Worm (Caenorhabditis elegans) whole organism, mixed stage, embryonic: ENCODE measurements around the gene C37C3.1.

Experiments used
- M03D4.4 ChIP-seq: sonication (generic microtip); optimal IDR thresholded peaks from 2 replicates; lab custom pipeline; 2017; ENCODE audit warnings: mild to moderate bottlenecking, missing genetic modification characterization, missing compliant biosample characterization
- bed-3 ChIP-seq: fragments of 200-800 bp; sonication (Bioruptor generic); optimal IDR thresholded peaks from 3 replicates; lab custom pipeline; 2018; ENCODE audit warnings: mild to moderate bottlenecking, missing genetic modification characterization, moderate library complexity, missing compliant biosample characterization
- ceh-39 ChIP-seq: fragments of 150-350 bp; optimal IDR thresholded peaks from 2 replicates; lab custom pipeline; 2014; ENCODE audit warnings: missing biosample characterization, missing genetic modification characterization
- ceh-43 ChIP-seq: fragments of 200-800 bp; sonication (Bioruptor generic); optimal IDR thresholded peaks from 2 replicates; lab custom pipeline; 2018; ENCODE audit warnings: mild to moderate bottlenecking, missing genetic modification characterization, moderate library complexity, missing compliant biosample characterization
- ceh-83 ChIP-seq: fragments of 200-800 bp; sonication (Bioruptor generic); optimal IDR thresholded peaks from 2 replicates; lab custom pipeline; 2018; ENCODE audit warnings: mild to moderate bottlenecking, missing genetic modification characterization, missing compliant biosample characterization
- ces-1 ChIP-seq: fragments of 150-350 bp; optimal IDR thresholded peaks from 2 replicates; lab custom pipeline; 2014; ENCODE audit warnings: missing biosample characterization, missing genetic modification reagents, missing genetic modification characterization
- drap-1 ChIP-seq: fragments of 200-800 bp; sonication (Bioruptor generic); optimal IDR thresholded peaks from 3 replicates; lab custom pipeline; 2018; ENCODE audit warnings: mild to moderate bottlenecking, missing genetic modification characterization, missing compliant biosample characterization
- elt-1 ChIP-seq: sonication (generic microtip); optimal IDR thresholded peaks from 2 replicates; lab custom pipeline; 2017; ENCODE audit warnings: missing genetic modification characterization, mild to moderate bottlenecking, missing compliant biosample characterization, antibody characterized with exemption, moderate library complexity, borderline replicate concordance; ENCODE audit not compliant: insufficient read depth
- elt-3 ChIP-seq: fragments of 150-350 bp; optimal IDR thresholded peaks from 2 replicates; lab custom pipeline; 2014; ENCODE audit warnings: missing biosample characterization, missing genetic modification characterization
- ham-2 ChIP-seq: fragments of 200-800 bp; sonication (Bioruptor generic); optimal IDR thresholded peaks from 2 replicates; lab custom pipeline; 2018; ENCODE audit warnings: mild to moderate bottlenecking, missing genetic modification characterization, missing compliant biosample characterization
- hlh-1 ChIP-seq: fragments of 150-350 bp; optimal IDR thresholded peaks from 2 replicates; lab custom pipeline; 2014; ENCODE audit warnings: missing biosample characterization, missing genetic modification reagents, missing genetic modification characterization
- lin-13 ChIP-seq: fragments of 150-350 bp; optimal IDR thresholded peaks from 2 replicates; lab custom pipeline; 2014; ENCODE audit warnings: missing biosample characterization, missing genetic modification characterization
- lin-32 ChIP-seq: fragments of 200-800 bp; sonication (Bioruptor generic); optimal IDR thresholded peaks from 2 replicates; lab custom pipeline; 2018; ENCODE audit warnings: mild to moderate bottlenecking, missing genetic modification characterization, missing compliant biosample characterization
- lsy-2 ChIP-seq: fragments of 150-350 bp; optimal IDR thresholded peaks from 2 replicates; lab custom pipeline; 2014; ENCODE audit warnings: missing biosample characterization, missing genetic modification characterization
- mab-5 ChIP-seq: fragments of 150-350 bp; optimal IDR thresholded peaks from 2 replicates; lab custom pipeline; 2014; ENCODE audit warnings: missing biosample characterization, missing genetic modification characterization
- mep-1 ChIP-seq: fragments of 150-350 bp; optimal IDR thresholded peaks from 2 replicates; lab custom pipeline; 2017; ENCODE audit warnings: missing biosample characterization, missing genetic modification reagents, missing genetic modification characterization, inconsistent platforms
- mls-2 ChIP-seq: sonication (generic microtip); optimal IDR thresholded peaks from 2 replicates; lab custom pipeline; 2016; ENCODE audit warnings: mild to moderate bottlenecking, missing genetic modification characterization, moderate library complexity, missing compliant biosample characterization
- nhr-237 ChIP-seq: fragments of 150-350 bp; optimal IDR thresholded peaks from 2 replicates; lab custom pipeline; 2014; ENCODE audit warnings: missing biosample characterization, missing genetic modification characterization
- nhr-76 ChIP-seq: sonication (generic microtip); optimal IDR thresholded peaks from 2 replicates; lab custom pipeline; 2017; ENCODE audit warnings: missing biosample characterization, missing genetic modification characterization
- pha-4 ChIP-seq: fragments of 150-350 bp; optimal IDR thresholded peaks from 2 replicates; lab custom pipeline; 2018; ENCODE audit warnings: missing biosample characterization, missing genetic modification reagents, missing genetic modification characterization
- sem-2 ChIP-seq: fragments of 200-800 bp; sonication (Bioruptor generic); optimal IDR thresholded peaks from 2 replicates; lab custom pipeline; 2018; ENCODE audit warnings: mild to moderate bottlenecking, missing genetic modification characterization, missing compliant biosample characterization
- snpc-4 ChIP-seq: fragments of 150-350 bp; optimal IDR thresholded peaks from 2 replicates; lab custom pipeline; 2014; ENCODE audit warnings: missing biosample characterization, missing genetic modification characterization
- tbx-8 ChIP-seq: fragments of 200-800 bp; sonication (Bioruptor generic); optimal IDR thresholded peaks from 2 replicates; lab custom pipeline; 2018; ENCODE audit warnings: mild to moderate bottlenecking, missing genetic modification characterization, moderate library complexity, missing compliant biosample characterization
- unc-120 ChIP-seq: sonication (generic microtip); optimal IDR thresholded peaks from 2 replicates; lab custom pipeline; 2017; ENCODE audit warnings: missing genetic modification characterization, missing compliant biosample characterization; ENCODE audit not compliant: poor library complexity, severe bottlenecking
- unc-39 ChIP-seq: fragments of 150-350 bp; optimal IDR thresholded peaks from 2 replicates; lab custom pipeline; 2014; ENCODE audit warnings: missing biosample characterization, missing genetic modification characterization
- unc-62 ChIP-seq: fragments of 150-350 bp; optimal IDR thresholded peaks from 2 replicates; lab custom pipeline; 2014; ENCODE audit warnings: missing biosample characterization, missing genetic modification reagents, missing genetic modification characterization
- zip-8 ChIP-seq: fragments of 150-350 bp; optimal IDR thresholded peaks from 2 replicates; lab custom pipeline; 2014; ENCODE audit warnings: missing biosample characterization, missing genetic modification characterization

C37C3.1 gene

DNA sequence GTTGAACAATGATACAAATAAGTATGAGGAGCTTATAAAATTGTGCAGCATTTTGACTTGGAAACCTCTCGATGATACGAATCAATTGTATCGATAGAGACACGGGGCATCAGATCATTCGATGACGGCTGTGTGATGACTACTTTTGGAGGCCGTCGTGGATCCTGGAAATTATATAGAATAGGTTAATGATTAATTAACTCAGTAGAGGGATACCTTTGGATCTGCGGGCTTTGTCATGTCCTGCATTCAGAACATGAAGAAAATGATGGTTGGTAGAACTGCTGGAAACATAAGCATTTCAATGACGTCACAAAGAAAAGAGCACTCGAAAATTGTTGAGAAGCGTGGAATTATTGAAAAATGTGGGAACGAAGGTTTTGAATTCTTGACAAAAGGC, 43.2 kb upstream of the C37C3.1 start, which contains the start of gene ZK742.6:
Gene ZK742.6 (minus strand): TSS at position 342 of the 400 bp plus-strand sequence.
- TF ChIP-seq elt-3 (tag; lab: Kevin White, UChicago): no peak
- TF ChIP-seq pha-4 (tag; lab: Kevin White, UChicago): no peak
- no peak for TF ChIP-seq drap-1 (GFP tag; lab: Kevin White, UChicago)
- no peak for TF ChIP-seq ham-2 (GFP tag; lab: Kevin White, UChicago)
- no peak for TF ChIP-seq sem-2 (GFP tag; lab: Kevin White, UChicago)
- no peak for TF ChIP-seq mep-1 (tag; lab: Kevin White, UChicago)
- no peak for TF ChIP-seq lin-32 (GFP tag; lab: Kevin White, UChicago)
- no peak for TF ChIP-seq ces-1
- TF ChIP-seq lin-13 (tag; lab: Kevin White, UChicago): no peak

DNA sequence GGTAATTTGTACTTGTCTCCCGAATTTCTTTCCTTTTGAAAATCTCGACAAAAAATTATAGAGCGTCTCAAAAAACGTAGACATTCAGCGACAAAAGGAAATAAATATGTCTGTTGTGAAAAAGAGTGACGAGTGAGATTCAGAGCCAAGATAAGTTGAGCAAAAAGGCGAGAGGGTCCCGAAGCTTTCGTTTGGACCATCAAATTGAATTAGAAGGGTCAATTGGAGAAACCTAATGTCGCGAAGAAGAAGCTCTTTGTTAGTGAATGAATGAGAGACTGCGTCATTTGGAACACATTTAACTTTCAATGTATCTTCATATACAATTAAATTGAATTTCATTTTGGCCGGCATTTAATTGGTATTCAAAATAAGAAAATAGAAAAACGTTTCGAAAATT, 41.3 kb upstream of the C37C3.1 start:
- peak; percentile 97 for TF ChIP-seq ces-1
- TF ChIP-seq sem-2 (GFP tag; lab: Kevin White, UChicago): no peak

DNA sequence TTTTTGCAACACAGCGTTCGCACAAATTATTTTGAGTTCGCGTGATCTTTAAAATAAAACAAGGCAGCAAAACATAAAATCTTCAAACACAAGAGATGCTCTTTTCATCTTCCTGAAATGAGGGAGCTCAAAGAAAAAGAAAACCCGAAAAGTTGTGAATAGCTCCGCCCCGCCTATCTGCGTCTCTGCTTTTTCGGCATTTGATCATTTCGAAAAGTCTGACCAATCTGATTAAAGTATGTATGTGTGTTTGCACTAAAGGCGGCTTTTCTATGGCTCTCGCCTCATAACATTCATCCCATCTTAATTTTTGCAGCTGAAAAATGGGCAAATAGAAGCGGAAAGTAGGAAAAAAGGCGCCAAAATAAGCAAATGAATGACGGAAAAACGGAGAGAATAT, 38.2 kb upstream of the C37C3.1 start:
- no peak for TF ChIP-seq unc-62
- peak; percentile 68 for TF ChIP-seq ces-1
- TF ChIP-seq, all 35 proteins: peak for 1

- TF ChIP-seq pha-4 (tag; lab: Kevin White, UChicago) (no peak), tbx-8 (no peak), mab-5 (tag; lab: Kevin White, UChicago) (no peak), mep-1 (tag; lab: Kevin White, UChicago) (peak; percentile 32), zip-8 (no peak), ceh-43 (GFP tag; lab: Kevin White, UChicago) (peak; percentile 61), elt-1 (tag; lab: Kevin White, UChicago) (no peak), nhr-237 (tag; lab: Kevin White, UChicago) (peak; percentile 43), lsy-2 (tag; lab: Kevin White, UChicago) (peak; percentile 20), ces-1 (peak; percentile 80), unc-62 (no peak)
These were observed 37.5 kb upstream of the C37C3.1 start, which contains the start of gene lbp-4 for ce11 chrV:7820270-7820669. Gene lbp-4 (plus strand): TSS chrV:7820578.

- peak; percentile 92 for TF ChIP-seq unc-120 (tag; lab: Kevin White, UChicago)
- TF ChIP-seq snpc-4 (tag; lab: Kevin White, UChicago): no peak
- no peak for TF ChIP-seq bed-3 (GFP tag; lab: Kevin White, UChicago)
- no peak for TF ChIP-seq elt-3 (tag; lab: Kevin White, UChicago)
- no peak for TF ChIP-seq zip-8
- TF ChIP-seq nhr-237 (tag; lab: Kevin White, UChicago): no peak
- TF ChIP-seq mls-2: no peak
- TF ChIP-seq ces-1: no peak
- TF ChIP-seq mep-1 (tag; lab: Kevin White, UChicago): no peak
- TF ChIP-seq ceh-39 (tag; lab: Kevin White, UChicago): no peak
- TF ChIP-seq lin-32 (GFP tag; lab: Kevin White, UChicago): no peak
- TF ChIP-seq M03D4.4 (tag; lab: Kevin White, UChicago): peak; percentile 45
- peak; percentile 99 for TF ChIP-seq hlh-1 (tag; lab: Kevin White, UChicago)
- TF ChIP-seq nhr-76 (tag; lab: Kevin White, UChicago): no peak
- no peak for TF ChIP-seq sem-2 (GFP tag; lab: Kevin White, UChicago)
- no peak for TF ChIP-seq ceh-43 (GFP tag; lab: Kevin White, UChicago)
- TF ChIP-seq mab-5 (tag; lab: Kevin White, UChicago): peak; percentile 68
- no peak for TF ChIP-seq unc-39 (tag; lab: Kevin White, UChicago)
- peak; percentile 99 for TF ChIP-seq unc-62
- no peak for TF ChIP-seq ceh-83
- TF ChIP-seq, all 35 proteins: peak for 5
These were observed 35.1 kb upstream of the C37C3.1 start for ce11 chrV:7822655-7823054.

ce11 chrV:7824138-7824537, 33.6 kb upstream of the C37C3.1 start:
- TF ChIP-seq lin-13 (tag; lab: Kevin White, UChicago): no peak
- no peak for TF ChIP-seq nhr-237 (tag; lab: Kevin White, UChicago)
- TF ChIP-seq unc-62: peak; percentile 29
- no peak for TF ChIP-seq snpc-4 (tag; lab: Kevin White, UChicago)
- peak; percentile 47 for TF ChIP-seq hlh-1 (tag; lab: Kevin White, UChicago)
